Fruit fly (Drosophila melanogaster): Measurements from ENCODE around the gene Chrac-14.
A peak's percentile ranks its signal among the peaks of the same experiment; 100 is the strongest.

The Chrac-14 gene

dm6 chr2L:8419382-8419940 lies 17.7 kb upstream of the Chrac-14 start:
- no peak for TF ChIP-seq pan (optimal IDR thresholded peaks at IDR 0.05)
- TF ChIP-seq Mio (GFP tag; optimal IDR thresholded peaks at IDR 0.05) = no peak
- no peak for TF ChIP-seq Rel (GFP tag; optimal IDR thresholded peaks at IDR 0.05)
- TF ChIP-seq Rel (tag; optimal IDR thresholded peaks at IDR 0.05) = peak; percentile 89
- no peak for TF ChIP-seq foxo (GFP tag; optimal IDR thresholded peaks at IDR 0.05)
- peak; percentile 27 for TF ChIP-seq Sp1 (GFP tag; optimal IDR thresholded peaks at IDR 0.05)
- TF ChIP-seq dmrt93B (GFP tag; optimal IDR thresholded peaks at IDR 0.05) = no peak
- peak in 1 of 2 experiments; percentile 24 for TF ChIP-seq dl (GFP tag; optimal IDR thresholded peaks at IDR 0.05; ENCODE audit: insufficient read depth in 1 of 2, partially characterized antibody in 2 of 2)
- no peak for TF ChIP-seq HLH106 (tag; optimal IDR thresholded peaks at IDR 0.05)
- no peak for TF ChIP-seq N (GFP tag; optimal IDR thresholded peaks at IDR 0.05)
- TF ChIP-seq lola (GFP tag; optimal IDR thresholded peaks at IDR 0.05) = no peak
- TF ChIP-seq woc (GFP tag; optimal IDR thresholded peaks at IDR 0.05) = no peak
- TF ChIP-seq psq (GFP tag; optimal IDR thresholded peaks at IDR 0.05) = peak; percentile 85
- TF ChIP-seq Jra (GFP tag; optimal IDR thresholded peaks at IDR 0.05) = no peak
- TF ChIP-seq Vsx2 (GFP tag; optimal IDR thresholded peaks at IDR 0.05; ENCODE audit: partially characterized antibody) = no peak
- no peak for TF ChIP-seq OdsH (GFP tag; optimal IDR thresholded peaks at IDR 0.05)
- peak; percentile 21 for TF ChIP-seq Dfd (GFP tag; optimal IDR thresholded peaks at IDR 0.05)

dm6 chr2L:8420259-8420930 lies 16.8 kb upstream of the Chrac-14 start:
- TF ChIP-seq psq (GFP tag; optimal IDR thresholded peaks at IDR 0.05) (peak; percentile 59), CG32264 (GFP tag; optimal IDR thresholded peaks at IDR 0.05) (no peak), dl (GFP tag; optimal IDR thresholded peaks at IDR 0.05; ENCODE audit: insufficient read depth in 1 of 2, partially characterized antibody in 2 of 2) (peak; percentile 31 to 83), sage (GFP tag; optimal IDR thresholded peaks at IDR 0.05) (no peak), Vsx2 (GFP tag; optimal IDR thresholded peaks at IDR 0.05; ENCODE audit: partially characterized antibody) (peak; percentile 76), Dif (GFP tag; optimal IDR thresholded peaks at IDR 0.05; ENCODE audit: partially characterized antibody) (peak; percentile 76), woc (GFP tag; optimal IDR thresholded peaks at IDR 0.05) (no peak)

- TF ChIP-seq Rel (GFP tag; optimal IDR thresholded peaks at IDR 0.05) (no peak), Rel (tag; optimal IDR thresholded peaks at IDR 0.05) (peak; percentile 92), rgr (GFP tag; optimal IDR thresholded peaks at IDR 0.05) (no peak), CG9705 (GFP tag; optimal IDR thresholded peaks at IDR 0.05) (no peak), Hr83 (GFP tag; optimal IDR thresholded peaks at IDR 0.05; ENCODE audit: poor library complexity, severe bottlenecking) (no peak)
Measured at dm6 chr2L:8421717-8422116, 15.5 kb upstream of the Chrac-14 start.

- TF ChIP-seq CG9705 (GFP tag; optimal IDR thresholded peaks at IDR 0.05) (no peak), Hr78 (GFP tag; optimal IDR thresholded peaks at IDR 0.05) (no peak), h (GFP tag; optimal IDR thresholded peaks at IDR 0.05) (no peak), brk (GFP tag; optimal IDR thresholded peaks at IDR 0.05) (no peak), Rel (GFP tag; optimal IDR thresholded peaks at IDR 0.05) (no peak), Rel (tag; optimal IDR thresholded peaks at IDR 0.05) (no peak), GATAd (GFP tag; optimal IDR thresholded peaks at IDR 0.05) (no peak), Mio (GFP tag; optimal IDR thresholded peaks at IDR 0.05) (no peak)
Measured at dm6 chr2L:8423047-8423446, 14.2 kb upstream of the Chrac-14 start.

dm6 chr2L:8423460-8424089 lies 13.6 kb upstream of the Chrac-14 start:
- TF ChIP-seq jim (GFP tag; optimal IDR thresholded peaks at IDR 0.05) (no peak), CG9705 (GFP tag; optimal IDR thresholded peaks at IDR 0.05) (no peak), h (GFP tag; optimal IDR thresholded peaks at IDR 0.05) (peak; percentile 68), psq (GFP tag; optimal IDR thresholded peaks at IDR 0.05) (peak; percentile 32), Myc (optimal IDR thresholded peaks at IDR 0.05) (peak; percentile 59), br (GFP tag; optimal IDR thresholded peaks at IDR 0.05) (peak; percentile 26), Abd-B (GFP tag; optimal IDR thresholded peaks at IDR 0.05) (no peak), N (GFP tag; optimal IDR thresholded peaks at IDR 0.05) (no peak), dsf (GFP tag; optimal IDR thresholded peaks at IDR 0.05; ENCODE audit: borderline replicate concordance) (no peak), Hnf4 (GFP tag; optimal IDR thresholded peaks at IDR 0.05) (peak; percentile 59), foxo (GFP tag; optimal IDR thresholded peaks at IDR 0.05) (no peak), usp (GFP tag; optimal IDR thresholded peaks at IDR 0.05) (no peak), fru (GFP tag; optimal IDR thresholded peaks at IDR 0.05) (peak; percentile 49), CrebA (GFP tag; optimal IDR thresholded peaks at IDR 0.05; ENCODE audit: borderline replicate concordance) (no peak), Jra (GFP tag; optimal IDR thresholded peaks at IDR 0.05) (no peak), sage (GFP tag; optimal IDR thresholded peaks at IDR 0.05) (peak; percentile 9), tai (GFP tag; optimal IDR thresholded peaks at IDR 0.05) (peak; percentile 33), OdsH (GFP tag; optimal IDR thresholded peaks at IDR 0.05) (peak; percentile 43), brk (GFP tag; optimal IDR thresholded peaks at IDR 0.05) (no peak), ey (GFP tag; optimal IDR thresholded peaks at IDR 0.05) (no peak), dl (GFP tag; optimal IDR thresholded peaks at IDR 0.05; ENCODE audit: insufficient read depth in 1 of 2, partially characterized antibody in 2 of 2) (no peak), Hr83 (GFP tag; optimal IDR thresholded peaks at IDR 0.05; ENCODE audit: poor library complexity, severe bottlenecking) (peak; percentile 31), Dif (GFP tag; optimal IDR thresholded peaks at IDR 0.05; ENCODE audit: partially characterized antibody) (no peak), woc (GFP tag; optimal IDR thresholded peaks at IDR 0.05) (no peak), lola (GFP tag; optimal IDR thresholded peaks at IDR 0.05) (no peak)
